Fruit fly (Drosophila melanogaster): ENCODE measurements around the gene Schip1.

DNA sequence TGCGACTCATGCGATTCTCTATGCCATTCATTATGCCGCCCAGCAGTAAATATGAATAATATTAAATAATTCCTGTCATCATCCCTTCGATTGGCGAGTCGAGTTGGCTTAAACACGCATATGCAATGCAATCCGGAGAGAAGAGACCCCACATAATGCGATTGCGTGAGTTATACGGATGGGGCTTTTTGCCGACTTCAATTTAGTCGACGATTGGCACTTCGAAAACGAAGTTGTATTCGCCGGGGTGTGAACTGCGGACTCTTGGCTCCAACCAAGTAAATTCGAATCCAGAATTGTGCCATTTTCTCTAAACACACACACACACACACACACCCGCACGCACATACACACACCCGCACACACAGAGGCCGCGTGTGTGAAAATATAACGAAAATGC lies 45.4 kb upstream of the Schip1 start:
- TF ChIP-seq Pif1A (GFP tag; optimal IDR thresholded peaks at IDR 0.05), result no peak
- no peak for TF ChIP-seq CG17806 (tag; optimal IDR thresholded peaks at IDR 0.05)
- no peak for TF ChIP-seq rn (GFP tag; IDR thresholded peaks at IDR 0.05)
- TF ChIP-seq CG9948 (tag; optimal IDR thresholded peaks at IDR 0.05), result no peak
- no peak for TF ChIP-seq EcR (GFP tag; optimal IDR thresholded peaks at IDR 0.05)
- TF ChIP-seq CG34367 (tag; optimal IDR thresholded peaks at IDR 0.05), result no peak
- TF ChIP-seq D1 (tag; optimal IDR thresholded peaks at IDR 0.05), result no peak

All from whole organism, pupa.